Worm (Caenorhabditis elegans) whole organism, L4 larva: Measurements from ENCODE around the gene col-183.

Experiments
- D1046.2 ChIP-seq: fragments of 200-800 bp; sonication (Bioruptor generic); IDR thresholded peaks from 2 replicates; pipeline ENCODE4 v1.3.6; 2022; ENCODE audit warnings: missing genetic modification characterization, missing compliant biosample characterization
- F26F4.8 ChIP-seq: fragments of 200-800 bp; sonication (Bioruptor generic); conservative IDR thresholded peaks from 2 replicates; pipeline ENCODE4 v1.3.6; 2022; ENCODE audit warnings: missing genetic modification characterization, missing compliant biosample characterization
- F49E8.2 ChIP-seq: sonication (generic microtip); optimal IDR thresholded peaks from 2 replicates; lab custom pipeline; 2016; ENCODE audit warnings: missing compliant biosample characterization, mild to moderate bottlenecking, missing genetic modification characterization, borderline replicate concordance
- R02D3.7 ChIP-seq: fragments of 150-350 bp; sonication (generic microtip); optimal IDR thresholded peaks from 3 replicates; lab custom pipeline; 2014; ENCODE audit warnings: missing biosample characterization, missing genetic modification characterization
- T26A8.4 ChIP-seq: fragments of 200-800 bp; sonication (Bioruptor generic); IDR thresholded peaks from 2 replicates; pipeline ENCODE4 v1.3.6; 2022; ENCODE audit warnings: missing genetic modification characterization, missing compliant biosample characterization
- Y75B8A.6 ChIP-seq: fragments of 200-800 bp; sonication (Bioruptor generic); IDR thresholded peaks from 2 replicates; pipeline ENCODE4 v1.3.6; 2022; ENCODE audit warnings: missing genetic modification reagents, missing genetic modification characterization, missing compliant biosample characterization
- ama-1 ChIP-seq: fragments of 150-350 bp; optimal IDR thresholded peaks from 2 replicates; lab custom pipeline; 2014; ENCODE audit warnings: inconsistent platforms, mixed read lengths
- arid-1 ChIP-seq: fragments of 200-800 bp; sonication (Bioruptor generic); conservative IDR thresholded peaks from 2 replicates; pipeline ENCODE4 v1.3.6; 2022; ENCODE audit warnings: missing genetic modification reagents, missing genetic modification characterization, missing compliant biosample characterization
- ceh-28 ChIP-seq: fragments of 150-350 bp; optimal IDR thresholded peaks from 2 replicates; lab custom pipeline; 2014; ENCODE audit warnings: missing biosample characterization, missing genetic modification reagents, missing genetic modification characterization
- ctbp-1 ChIP-seq: fragments of 200-800 bp; sonication (Bioruptor generic); IDR thresholded peaks from 2 replicates; pipeline ENCODE4 v1.3.6; 2022; ENCODE audit warnings: missing genetic modification reagents, missing genetic modification characterization, missing compliant biosample characterization
- daf-16 ChIP-seq, 3 experiments: sonication (generic microtip); optimal IDR thresholded peaks; 2 replicates each; lab custom pipeline; 2016 to 2017; ENCODE audit warnings: missing genetic modification characterization in 3 of 3, missing genetic modification reagents in 3 of 3, mild to moderate bottlenecking in 2 of 3, missing compliant biosample characterization in 2 of 3, missing biosample characterization in 1 of 3, moderate library complexity in 1 of 3
- daf-8 ChIP-seq: fragments of 200-800 bp; sonication (Bioruptor generic); IDR thresholded peaks from 2 replicates; pipeline ENCODE4 v1.3.6; 2022; ENCODE audit warnings: missing genetic modification characterization, missing compliant biosample characterization
- dmd-6 ChIP-seq: fragments of 200-800 bp; sonication (Bioruptor generic); IDR thresholded peaks from 2 replicates; pipeline ENCODE4 v1.3.6; 2022; ENCODE audit warnings: missing genetic modification reagents, missing genetic modification characterization, missing compliant biosample characterization
- dmd-8 ChIP-seq: fragments of 200-800 bp; sonication (Bioruptor generic); IDR thresholded peaks from 2 replicates; pipeline ENCODE4 v1.3.6; 2022; ENCODE audit warnings: missing genetic modification characterization, missing compliant biosample characterization
- dpl-1 ChIP-seq: fragments of 150-350 bp; optimal IDR thresholded peaks from 2 replicates; lab custom pipeline; 2014; ENCODE audit warnings: missing biosample characterization, missing genetic modification reagents, missing genetic modification characterization
- dve-1 ChIP-seq: sonication (generic microtip); optimal IDR thresholded peaks from 2 replicates; lab custom pipeline; 2017; ENCODE audit warnings: antibody characterized with exemption, mild to moderate bottlenecking, missing genetic modification characterization, missing compliant biosample characterization; ENCODE audit not compliant: insufficient read depth
- egl-43 ChIP-seq: fragments of 200-800 bp; sonication (Bioruptor generic); IDR thresholded peaks from 2 replicates; pipeline ENCODE4 v1.3.6; 2022; ENCODE audit warnings: missing genetic modification reagents, missing genetic modification characterization, missing compliant biosample characterization
- gei-8 ChIP-seq: fragments of 200-800 bp; sonication (Bioruptor generic); optimal IDR thresholded peaks from 2 replicates; lab custom pipeline; 2018; ENCODE audit warnings: mild to moderate bottlenecking, missing genetic modification characterization, missing compliant biosample characterization
- hmg-1.1 ChIP-seq: fragments of 200-800 bp; sonication (Bioruptor generic); IDR thresholded peaks from 2 replicates; pipeline ENCODE4 v1.3.6; 2022; ENCODE audit warnings: missing genetic modification reagents, missing genetic modification characterization, missing compliant biosample characterization
- jun-1 ChIP-seq: fragments of 150-350 bp; optimal IDR thresholded peaks from 2 replicates; lab custom pipeline; 2014; ENCODE audit warnings: missing biosample characterization, missing genetic modification reagents, missing genetic modification characterization
- lim-7 ChIP-seq: fragments of 200-800 bp; sonication (Bioruptor generic); IDR thresholded peaks from 2 replicates; pipeline ENCODE4 v1.3.6; 2022; ENCODE audit warnings: missing genetic modification characterization, missing compliant biosample characterization
- lin-1 ChIP-seq: fragments of 200-800 bp; sonication (Bioruptor generic); IDR thresholded peaks from 2 replicates; pipeline ENCODE4 v1.3.6; 2022; ENCODE audit warnings: missing genetic modification reagents, missing genetic modification characterization, missing compliant biosample characterization
- lin-15B ChIP-seq: fragments of 150-350 bp; sonication (generic microtip); optimal IDR thresholded peaks from 3 replicates; lab custom pipeline; 2014; ENCODE audit warnings: missing biosample characterization, missing genetic modification characterization
- lin-38 ChIP-seq: fragments of 200-800 bp; sonication (Bioruptor generic); IDR thresholded peaks from 2 replicates; pipeline ENCODE4 v1.3.6; 2022; ENCODE audit warnings: missing genetic modification reagents, missing genetic modification characterization, missing compliant biosample characterization
- lsy-2 ChIP-seq, 2 experiments: fragments of 150-350 bp in 1 of 2; sonication (generic microtip) in 1 of 2; optimal IDR thresholded peaks; 2 replicates each; lab custom pipeline; 2014 to 2017; ENCODE audit warnings: missing biosample characterization in 2 of 2, missing genetic modification characterization in 2 of 2
- madf-5 ChIP-seq, 2 experiments: fragments of 200-800 bp; sonication (Bioruptor generic); IDR thresholded peaks; 2 replicates each; pipeline ENCODE4 v1.3.6; 2022; ENCODE audit warnings: missing compliant biosample characterization in 2 of 2, missing genetic modification characterization in 2 of 2
- mes-2 ChIP-seq: sonication (generic microtip); optimal IDR thresholded peaks from 2 replicates; lab custom pipeline; 2016; ENCODE audit warnings: missing genotype, mild to moderate bottlenecking, missing genetic modification characterization, missing compliant biosample characterization; ENCODE audit not compliant: poor library complexity, severe bottlenecking
- mxl-2 ChIP-seq: fragments of 200-800 bp; sonication (Bioruptor generic); conservative IDR thresholded peaks from 2 replicates; pipeline ENCODE4 v1.3.6; 2022; ENCODE audit warnings: missing genetic modification reagents, missing genetic modification characterization, missing compliant biosample characterization
- nhr-111 ChIP-seq: fragments of 200-800 bp; sonication (Bioruptor generic); optimal IDR thresholded peaks from 2 replicates; lab custom pipeline; 2018; ENCODE audit warnings: mild to moderate bottlenecking, missing genetic modification characterization, missing compliant biosample characterization
- nhr-25 ChIP-seq: sonication (generic microtip); optimal IDR thresholded peaks from 2 replicates; lab custom pipeline; 2017; ENCODE audit warnings: missing genetic modification characterization, mild to moderate bottlenecking, missing compliant biosample characterization, antibody characterized with exemption, moderate library complexity, borderline replicate concordance; ENCODE audit not compliant: insufficient read depth
- nhr-48 ChIP-seq: sonication (generic microtip); optimal IDR thresholded peaks from 2 replicates; lab custom pipeline; 2016; ENCODE audit warnings: mild to moderate bottlenecking, missing genetic modification characterization, missing compliant biosample characterization
- nhr-6 ChIP-seq: fragments of 150-350 bp; optimal IDR thresholded peaks from 2 replicates; lab custom pipeline; 2014; ENCODE audit warnings: missing biosample characterization, missing genetic modification characterization
- nhr-77 ChIP-seq: fragments of 150-350 bp; optimal IDR thresholded peaks from 2 replicates; lab custom pipeline; 2014; ENCODE audit warnings: missing biosample characterization, missing genetic modification characterization
- pha-4 ChIP-seq, 2 experiments: fragments of 150-350 bp in 1 of 2; fragments of 200-800 bp in 1 of 2; sonication (Bioruptor generic) in 1 of 2; IDR thresholded peaks in 1 of 2; optimal IDR thresholded peaks in 1 of 2; 2 replicates each; pipeline versions ENCODE4 v1.3.6 to Lab custom; 2014 to 2022; ENCODE audit warnings: missing genetic modification characterization in 2 of 2, missing genetic modification reagents in 2 of 2, missing biosample characterization in 1 of 2, missing compliant biosample characterization in 1 of 2
- pqm-1 ChIP-seq: sonication (generic microtip); optimal IDR thresholded peaks from 2 replicates; lab custom pipeline; 2017; ENCODE audit warnings: missing biosample characterization, missing genetic modification characterization
- rbr-2 ChIP-seq: sonication (generic microtip); optimal IDR thresholded peaks from 2 replicates; lab custom pipeline; 2016; ENCODE audit warnings: missing genotype, missing genetic modification characterization, missing compliant biosample characterization
- sdz-12 ChIP-seq: fragments of 200-800 bp; sonication (Bioruptor generic); optimal IDR thresholded peaks from 2 replicates; lab custom pipeline; 2018; ENCODE audit warnings: mild to moderate bottlenecking, missing genetic modification characterization, missing compliant biosample characterization
- skn-1 ChIP-seq: fragments of 150-350 bp; optimal IDR thresholded peaks from 2 replicates; lab custom pipeline; 2014; ENCODE audit warnings: missing biosample characterization, missing genetic modification characterization
- snpc-1.2 ChIP-seq: fragments of 200-800 bp; sonication (Bioruptor generic); IDR thresholded peaks from 2 replicates; pipeline ENCODE4 v1.3.6; 2022; ENCODE audit warnings: missing genetic modification reagents, missing genetic modification characterization, missing compliant biosample characterization
- snpc-4 ChIP-seq: fragments of 150-350 bp; optimal IDR thresholded peaks from 2 replicates; lab custom pipeline; 2014; ENCODE audit warnings: missing biosample characterization, missing genetic modification characterization
- spr-1 ChIP-seq: sonication (generic microtip); optimal IDR thresholded peaks from 2 replicates; lab custom pipeline; 2016; ENCODE audit warnings: mild to moderate bottlenecking, missing genetic modification characterization, missing compliant biosample characterization
- tag-97 ChIP-seq: fragments of 200-800 bp; sonication (Bioruptor generic); IDR thresholded peaks from 2 replicates; pipeline ENCODE4 v1.3.6; 2022; ENCODE audit warnings: missing genetic modification characterization, missing compliant biosample characterization
- unc-130 ChIP-seq: sonication (generic microtip); optimal IDR thresholded peaks from 2 replicates; lab custom pipeline; 2016; ENCODE audit warnings: missing genetic modification reagents, missing genetic modification characterization, missing compliant biosample characterization
- unc-39 ChIP-seq: sonication (generic microtip); optimal IDR thresholded peaks from 2 replicates; lab custom pipeline; 2017; ENCODE audit warnings: missing biosample characterization, missing genetic modification characterization
- vab-7 ChIP-seq: fragments of 200-800 bp; sonication (Bioruptor generic); IDR thresholded peaks from 2 replicates; pipeline ENCODE4 v1.3.6; 2022; ENCODE audit warnings: missing genetic modification reagents, missing genetic modification characterization, missing compliant biosample characterization
- zip-11 ChIP-seq: fragments of 200-800 bp; sonication (Bioruptor generic); IDR thresholded peaks from 2 replicates; pipeline ENCODE4 v1.3.6; 2022; ENCODE audit warnings: missing genetic modification characterization, missing compliant biosample characterization
- zip-2 ChIP-seq: fragments of 150-350 bp; optimal IDR thresholded peaks from 2 replicates; lab custom pipeline; 2014; ENCODE audit warnings: missing biosample characterization, missing genetic modification characterization
- ztf-11 ChIP-seq: fragments of 150-350 bp; optimal IDR thresholded peaks from 2 replicates; lab custom pipeline; 2014; ENCODE audit warnings: missing biosample characterization, missing genetic modification characterization
- ztf-7 ChIP-seq: fragments of 150-350 bp; optimal IDR thresholded peaks from 2 replicates; lab custom pipeline; 2014; ENCODE audit warnings: missing biosample characterization, missing genetic modification characterization

col-183 gene

DNA sequence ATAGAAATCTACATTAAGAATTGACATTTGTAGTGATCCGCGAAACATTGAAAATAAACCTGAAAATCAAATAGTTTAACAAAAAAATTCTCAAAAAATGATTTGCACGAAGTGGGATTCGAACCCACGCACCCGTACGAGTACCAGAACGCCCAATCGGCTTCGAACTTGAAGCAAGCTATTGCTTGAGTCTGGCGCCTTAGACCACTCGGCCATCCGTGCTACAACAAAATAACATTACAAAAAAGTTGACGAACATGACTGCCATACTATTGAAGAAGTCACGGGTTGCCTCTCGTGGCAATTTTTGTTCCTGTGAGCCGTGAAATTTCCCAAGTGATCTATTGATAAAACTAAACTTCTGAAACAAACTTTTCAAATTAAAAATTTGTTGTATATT lies 24.3 kb downstream of the col-183 start:
- TF ChIP-seq daf-8 (GFP tag; lab: Robert Waterston, UW) = no peak
- no peak for TF ChIP-seq R02D3.7
- TF ChIP-seq dmd-6 (GFP tag; lab: Robert Waterston, UW) = no peak
- peak; percentile 48; the same call in 1 of the 2 replicates for TF ChIP-seq vab-7 (GFP tag; lab: Robert Waterston, UW)
- TF ChIP-seq ztf-7 (tag; lab: Kevin White, UChicago) = no peak
- peak in 1 of 2 experiments; percentile 18 for TF ChIP-seq daf-16 (GFP tag; optimal IDR thresholded peaks at IDR 0.05; lab: Kevin White, UChicago)
- TF ChIP-seq daf-16 (tag; optimal IDR thresholded peaks at IDR 0.05; lab: Kevin White, UChicago) = no peak
- no peak for TF ChIP-seq tag-97 (GFP tag; lab: Robert Waterston, UW)
- TF ChIP-seq hmg-1.1 (GFP tag; lab: Robert Waterston, UW) = no peak
- no peak for TF ChIP-seq pqm-1
- no peak for TF ChIP-seq T26A8.4 (GFP tag; lab: Robert Waterston, UW)
- no peak for TF ChIP-seq nhr-25 (tag; lab: Kevin White, UChicago)
- no peak for TF ChIP-seq unc-39 (tag; lab: Kevin White, UChicago)
- TF ChIP-seq sdz-12 (GFP tag; lab: Kevin White, UChicago) = no peak
- TF ChIP-seq jun-1 = no peak
- no peak for TF ChIP-seq zip-2
- 0 out of 2 replicates have a peak, but pooled peaks have one; percentile 46 for TF ChIP-seq lim-7 (GFP tag; lab: Robert Waterston, UW)
- TF ChIP-seq arid-1 = no peak; the same call in 1 of the 2 replicates
- no peak for TF ChIP-seq snpc-4 (tag; lab: Kevin White, UChicago)
- peak; percentile 72 for TF ChIP-seq egl-43
- TF ChIP-seq dve-1 = no peak
- TF ChIP-seq lin-15B (tag; lab: Kevin White, UChicago) = no peak
- no peak for TF ChIP-seq skn-1
- TF ChIP-seq Y75B8A.6 (GFP tag; lab: Robert Waterston, UW) = no peak
- TF ChIP-seq snpc-1.2 (GFP tag; lab: Robert Waterston, UW) = peak; percentile 80
- TF ChIP-seq D1046.2 (GFP tag; lab: Robert Waterston, UW) = 0 out of 2 replicates have a peak, but pooled peaks have one; percentile 21
- peak; percentile 35 for TF ChIP-seq lin-38 (GFP tag; lab: Robert Waterston, UW)
- TF ChIP-seq nhr-48 (tag; lab: Kevin White, UChicago) = no peak
- no peak for TF ChIP-seq lsy-2 (tag; optimal IDR thresholded peaks at IDR 0.05; lab: Kevin White, UChicago)
- no peak for TF ChIP-seq rbr-2
- 0 out of 2 replicates have a peak, but pooled peaks have one; percentile 15 for TF ChIP-seq dmd-8
- no peak for TF ChIP-seq dpl-1 (GFP tag; lab: Kevin White, UChicago)
- no peak for TF ChIP-seq nhr-77 (tag; lab: Kevin White, UChicago)
- TF ChIP-seq ceh-28 (tag; lab: Kevin White, UChicago) = no peak

DNA sequence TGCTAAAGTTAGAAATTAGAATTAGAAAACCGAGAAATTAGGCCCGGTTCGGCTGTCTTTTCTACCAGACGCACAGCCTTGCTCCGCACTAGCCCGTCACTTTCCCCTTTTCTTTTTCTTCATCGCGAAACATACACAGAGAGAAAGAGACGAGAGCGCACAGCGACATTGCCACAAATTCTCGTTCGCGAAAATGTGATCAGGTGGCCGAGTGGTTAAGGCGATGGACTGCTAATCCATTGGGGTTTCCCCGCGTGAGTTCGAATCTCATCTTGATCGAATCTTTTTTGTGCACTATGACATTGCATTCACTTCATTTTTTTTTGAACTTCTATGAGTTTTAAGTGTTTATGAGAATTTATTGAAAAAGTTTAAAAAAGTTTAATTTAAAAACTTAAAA lies 25.1 kb downstream of the col-183 start:
- no peak for TF ChIP-seq ztf-11 (tag; lab: Kevin White, UChicago)
- TF ChIP-seq pha-4 (GFP tag; IDR thresholded peaks at IDR 0.05; lab: Robert Waterston, UW) = no peak
- TF ChIP-seq pha-4 (tag; optimal IDR thresholded peaks at IDR 0.05; lab: Kevin White, UChicago) = no peak
- TF ChIP-seq madf-5 (GFP tag; IDR thresholded peaks at IDR 0.05; lab: Robert Waterston, UW) = 0 out of 4 replicates have a peak, but pooled peaks of 1 of the 2 experiments have one; percentile 39
- TF ChIP-seq unc-39 (tag; lab: Kevin White, UChicago) = no peak
- TF ChIP-seq Y75B8A.6 (GFP tag; lab: Robert Waterston, UW) = no peak
- TF ChIP-seq nhr-6 (tag; lab: Kevin White, UChicago) = peak; percentile 16
- TF ChIP-seq ama-1 (lab: Kevin White, UChicago) = no peak
- peak; percentile 79 for TF ChIP-seq mes-2 (tag; lab: Kevin White, UChicago)
- no peak for TF ChIP-seq nhr-111 (GFP tag; lab: Kevin White, UChicago)
- TF ChIP-seq snpc-1.2 (GFP tag; lab: Robert Waterston, UW) = peak; percentile 81
- TF ChIP-seq mxl-2 (GFP tag; lab: Robert Waterston, UW) = 0 out of 2 replicates have a peak, but pooled peaks have one; percentile 11
- TF ChIP-seq tag-97 (GFP tag; lab: Robert Waterston, UW) = no peak
- TF ChIP-seq lin-1 (GFP tag; lab: Robert Waterston, UW) = no peak
- TF ChIP-seq ctbp-1 (GFP tag; lab: Robert Waterston, UW) = 0 out of 2 replicates have a peak, but pooled peaks have one; percentile 14
- TF ChIP-seq zip-11 (GFP tag; lab: Robert Waterston, UW) = 0 out of 2 replicates have a peak, but pooled peaks have one; percentile 27
- TF ChIP-seq gei-8 (GFP tag; lab: Kevin White, UChicago) = no peak
- TF ChIP-seq F49E8.2 (tag; lab: Kevin White, UChicago) = no peak
- peak; percentile 56; the same call in 1 of the 2 replicates for TF ChIP-seq lin-38 (GFP tag; lab: Robert Waterston, UW)
- TF ChIP-seq F26F4.8 (GFP tag; lab: Robert Waterston, UW) = peak; percentile 42; the same call in 1 of the 2 replicates
- no peak for TF ChIP-seq R02D3.7
- TF ChIP-seq jun-1 = peak; percentile 20
- TF ChIP-seq spr-1 (tag; lab: Kevin White, UChicago) = peak; percentile 44
- no peak for TF ChIP-seq unc-130
